Worm (Caenorhabditis elegans) whole organism, L2 larva: ENCODE data around the gene T27E4.5.

Experiments used
- C34F6.9 ChIP-seq: fragments of 150-350 bp; optimal IDR thresholded peaks from 2 replicates; lab custom pipeline; 2014; ENCODE audit warnings: missing biosample characterization, missing genetic modification characterization
- F13H6.1 ChIP-seq: sonication (generic microtip); optimal IDR thresholded peaks from 2 replicates; lab custom pipeline; 2016; ENCODE audit warnings: missing genetic modification characterization, missing compliant biosample characterization
- R02D3.7 ChIP-seq: fragments of 150-350 bp; optimal IDR thresholded peaks from 2 replicates; lab custom pipeline; 2014; ENCODE audit warnings: missing biosample characterization, missing genetic modification characterization
- Y55F3AM.14 ChIP-seq: fragments of 200-800 bp; sonication (Bioruptor generic); optimal IDR thresholded peaks from 2 replicates; lab custom pipeline; 2018; ENCODE audit warnings: mild to moderate bottlenecking, missing genetic modification characterization, missing compliant biosample characterization
- ZK546.5 ChIP-seq: sonication (generic microtip); optimal IDR thresholded peaks from 2 replicates; lab custom pipeline; 2017; ENCODE audit warnings: missing biosample characterization, missing genetic modification characterization
- alr-1 ChIP-seq: fragments of 150-350 bp; optimal IDR thresholded peaks from 2 replicates; lab custom pipeline; 2014; ENCODE audit warnings: missing biosample characterization, missing genetic modification characterization
- aly-2 ChIP-seq: fragments of 150-350 bp; optimal IDR thresholded peaks from 2 replicates; lab custom pipeline; 2014; ENCODE audit warnings: missing biosample characterization, missing genetic modification characterization
- ama-1 ChIP-seq: fragments of 150-350 bp; optimal IDR thresholded peaks from 2 replicates; lab custom pipeline; 2018; ENCODE audit warnings: inconsistent platforms
- blmp-1 ChIP-seq: sonication (generic microtip); optimal IDR thresholded peaks from 2 replicates; lab custom pipeline; 2017; ENCODE audit warnings: missing genetic modification characterization, mild to moderate bottlenecking, missing compliant biosample characterization, antibody characterized with exemption, moderate library complexity; ENCODE audit not compliant: insufficient read depth
- ceh-16 ChIP-seq: fragments of 150-350 bp; optimal IDR thresholded peaks from 2 replicates; lab custom pipeline; 2014; ENCODE audit warnings: missing biosample characterization, missing genetic modification characterization
- ceh-82 ChIP-seq: fragments of 150-350 bp; optimal IDR thresholded peaks from 2 replicates; lab custom pipeline; 2014; ENCODE audit warnings: missing biosample characterization, missing genetic modification characterization
- crh-2 ChIP-seq: sonication (generic microtip); optimal IDR thresholded peaks from 2 replicates; lab custom pipeline; 2017; ENCODE audit warnings: missing biosample characterization, missing genetic modification characterization
- dmd-4 ChIP-seq: sonication (generic microtip); optimal IDR thresholded peaks from 2 replicates; lab custom pipeline; 2017; ENCODE audit warnings: missing biosample characterization, missing genetic modification characterization
- egl-27 ChIP-seq: sonication (generic microtip); optimal IDR thresholded peaks from 3 replicates; lab custom pipeline; 2017; ENCODE audit warnings: missing biosample characterization, missing genetic modification reagents, missing genetic modification characterization
- elt-1 ChIP-seq: fragments of 150-350 bp; optimal IDR thresholded peaks from 2 replicates; lab custom pipeline; 2014; ENCODE audit warnings: missing biosample characterization, missing genetic modification characterization
- elt-3 ChIP-seq: sonication (generic microtip); optimal IDR thresholded peaks from 2 replicates; lab custom pipeline; 2017; ENCODE audit warnings: missing biosample characterization, missing genetic modification characterization
- gmeb-1 ChIP-seq: fragments of 150-350 bp; optimal IDR thresholded peaks from 2 replicates; lab custom pipeline; 2014; ENCODE audit warnings: missing biosample characterization, missing genetic modification characterization
- lin-13 ChIP-seq: fragments of 150-350 bp; optimal IDR thresholded peaks from 2 replicates; lab custom pipeline; 2014; ENCODE audit warnings: missing biosample characterization, missing genetic modification reagents, missing genetic modification characterization
- lin-39 ChIP-seq: fragments of 150-350 bp; optimal IDR thresholded peaks from 2 replicates; lab custom pipeline; 2014; ENCODE audit warnings: missing biosample characterization, missing genetic modification reagents, missing genetic modification characterization
- lsy-2 ChIP-seq, 2 experiments: fragments of 150-350 bp in 1 of 2; sonication (generic microtip) in 1 of 2; optimal IDR thresholded peaks; 2 replicates each; lab custom pipeline; 2014 to 2017; ENCODE audit warnings: missing biosample characterization in 2 of 2, missing genetic modification characterization in 2 of 2
- mab-5 ChIP-seq: fragments of 150-350 bp; optimal IDR thresholded peaks from 2 replicates; lab custom pipeline; 2014; ENCODE audit warnings: missing biosample characterization, missing genetic modification characterization
- mbf-1 ChIP-seq: sonication (generic microtip); optimal IDR thresholded peaks from 2 replicates; lab custom pipeline; 2017; ENCODE audit warnings: missing biosample characterization, missing genetic modification characterization
- nhr-10 ChIP-seq: sonication (generic microtip); optimal IDR thresholded peaks from 2 replicates; lab custom pipeline; 2017; ENCODE audit warnings: missing biosample characterization, missing genetic modification characterization
- nhr-129 ChIP-seq: fragments of 150-350 bp; optimal IDR thresholded peaks from 2 replicates; lab custom pipeline; 2014; ENCODE audit warnings: missing biosample characterization, missing genetic modification characterization
- nhr-21 ChIP-seq: fragments of 150-350 bp; optimal IDR thresholded peaks from 2 replicates; lab custom pipeline; 2014; ENCODE audit warnings: missing biosample characterization, missing genetic modification characterization
- nhr-23 ChIP-seq: fragments of 150-350 bp; optimal IDR thresholded peaks from 2 replicates; lab custom pipeline; 2014; ENCODE audit warnings: missing biosample characterization, missing genetic modification reagents, missing genetic modification characterization
- nhr-237 ChIP-seq: fragments of 150-350 bp; optimal IDR thresholded peaks from 2 replicates; lab custom pipeline; 2014; ENCODE audit warnings: missing biosample characterization, missing genetic modification characterization
- nhr-25 ChIP-seq: fragments of 150-350 bp; sonication (generic microtip); optimal IDR thresholded peaks from 3 replicates; lab custom pipeline; 2014; ENCODE audit warnings: missing biosample characterization, missing genetic modification characterization
- nhr-6 ChIP-seq: fragments of 150-350 bp; optimal IDR thresholded peaks from 2 replicates; lab custom pipeline; 2014; ENCODE audit warnings: missing biosample characterization, missing genetic modification characterization
- nhr-77 ChIP-seq: fragments of 150-350 bp; optimal IDR thresholded peaks from 2 replicates; lab custom pipeline; 2014; ENCODE audit warnings: missing biosample characterization, missing genetic modification characterization
- peb-1 ChIP-seq: fragments of 150-350 bp; optimal IDR thresholded peaks from 2 replicates; lab custom pipeline; 2014; ENCODE audit warnings: missing biosample characterization, missing genetic modification characterization
- sem-4 ChIP-seq: fragments of 150-350 bp; optimal IDR thresholded peaks from 2 replicates; lab custom pipeline; 2014; ENCODE audit warnings: missing biosample characterization, missing genetic modification reagents, missing genetic modification characterization
- skn-1 ChIP-seq: sonication (generic microtip); optimal IDR thresholded peaks from 2 replicates; lab custom pipeline; 2017; ENCODE audit warnings: missing biosample characterization, missing genetic modification characterization
- sma-3 ChIP-seq: sonication (generic microtip); optimal IDR thresholded peaks from 2 replicates; lab custom pipeline; 2016; ENCODE audit warnings: missing genetic modification reagents, missing genetic modification characterization, missing compliant biosample characterization
- snpc-4 ChIP-seq: fragments of 150-350 bp; optimal IDR thresholded peaks from 2 replicates; lab custom pipeline; 2014; ENCODE audit warnings: missing biosample characterization, missing genetic modification characterization
- unc-39 ChIP-seq: fragments of 150-350 bp; optimal IDR thresholded peaks from 2 replicates; lab custom pipeline; 2014; ENCODE audit warnings: missing biosample characterization, missing genetic modification characterization
- unc-55 ChIP-seq: fragments of 150-350 bp; sonication (generic microtip); optimal IDR thresholded peaks from 3 replicates; lab custom pipeline; 2014; ENCODE audit warnings: missing biosample characterization, missing genetic modification reagents, missing genetic modification characterization
- unc-62 ChIP-seq: fragments of 150-350 bp; optimal IDR thresholded peaks from 2 replicates; lab custom pipeline; 2014; ENCODE audit warnings: missing biosample characterization, missing genetic modification reagents, missing genetic modification characterization
- zag-1 ChIP-seq: fragments of 150-350 bp; optimal IDR thresholded peaks from 2 replicates; lab custom pipeline; 2014; ENCODE audit warnings: missing biosample characterization, missing genetic modification characterization
- ztf-11 ChIP-seq: sonication (generic microtip); optimal IDR thresholded peaks from 2 replicates; lab custom pipeline; 2017; ENCODE audit warnings: missing biosample characterization, missing genetic modification characterization

Gene T27E4.5

ce11 chrV:9059468-9059867, 10.1 kb downstream of the T27E4.5 start, which contains the start of the genes C25E10.16 and C25E10.13:
TSS of gene C25E10.16 (minus strand) at chrV:9059568.
TSS of gene C25E10.13 (plus strand) at chrV:9059723.
- TF ChIP-seq mbf-1 (tag; lab: Kevin White, UChicago), result no peak
- no peak for TF ChIP-seq aly-2 (tag; lab: Kevin White, UChicago)
- no peak for TF ChIP-seq nhr-23 (tag; lab: Kevin White, UChicago)
- TF ChIP-seq mab-5 (tag; lab: Kevin White, UChicago), result no peak
- no peak for TF ChIP-seq crh-2
- no peak for TF ChIP-seq unc-62
- TF ChIP-seq gmeb-1, result no peak
- TF ChIP-seq nhr-129 (tag; lab: Kevin White, UChicago), result no peak
- TF ChIP-seq egl-27 (tag; lab: Kevin White, UChicago), result no peak
- TF ChIP-seq zag-1 (tag; lab: Kevin White, UChicago), result no peak
- no peak for TF ChIP-seq nhr-25 (tag; lab: Kevin White, UChicago)
- TF ChIP-seq lin-13, result no peak
- TF ChIP-seq lin-39 (tag; lab: Kevin White, UChicago), result no peak
- no peak for TF ChIP-seq alr-1

ce11 chrV:9058627-9059026, 11.0 kb downstream of the T27E4.5 start, which contains the start of gene C25E10.11:
TSS of gene C25E10.11 (minus strand) at chrV:9058727.
- TF ChIP-seq sma-3 (GFP tag; lab: Kevin White, UChicago) (no peak), egl-27 (tag; lab: Kevin White, UChicago) (no peak), aly-2 (tag; lab: Kevin White, UChicago) (no peak), ama-1 (lab: Kevin White, UChicago) (no peak), R02D3.7 (no peak), dmd-4 (tag; lab: Kevin White, UChicago) (no peak), lin-13 (no peak), Y55F3AM.14 (GFP tag; lab: Kevin White, UChicago) (no peak), crh-2 (no peak), ztf-11 (tag; lab: Kevin White, UChicago) (no peak), mab-5 (tag; lab: Kevin White, UChicago) (no peak), mbf-1 (tag; lab: Kevin White, UChicago) (no peak), peb-1 (tag; lab: Kevin White, UChicago) (no peak), nhr-23 (tag; lab: Kevin White, UChicago) (no peak), nhr-10 (no peak), unc-55 (GFP tag; lab: Kevin White, UChicago) (no peak), ceh-82 (tag; lab: Kevin White, UChicago) (no peak), skn-1 (tag; lab: Kevin White, UChicago) (no peak), snpc-4 (no peak)

DNA sequence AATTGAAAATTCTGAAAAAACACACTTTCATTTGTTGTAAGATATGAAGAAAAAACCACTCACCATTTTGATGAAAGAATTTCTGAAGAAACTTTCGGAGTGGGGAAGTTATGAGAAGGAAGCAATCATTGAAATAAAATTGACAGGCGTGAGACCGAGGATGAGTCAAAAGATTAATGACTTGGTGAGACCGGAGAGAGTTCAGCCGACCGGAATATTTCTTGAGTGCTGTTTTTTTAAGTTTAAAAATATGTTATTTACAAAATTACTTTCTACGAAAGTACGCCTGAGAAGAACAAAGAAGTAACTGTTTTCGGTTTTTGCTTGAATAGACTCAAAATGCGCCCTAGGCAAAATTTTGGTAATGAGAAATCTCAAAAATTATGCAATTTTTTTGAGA, 13.3 kb downstream of the T27E4.5 start, which contains the start of gene C25E10.10:
C25E10.10 (minus strand) TSS at position 101 of the 400 bp plus-strand sequence.
- TF ChIP-seq lsy-2 (tag; optimal IDR thresholded peaks at IDR 0.05; lab: Kevin White, UChicago) (no peak), C34F6.9 (tag; lab: Kevin White, UChicago) (no peak), zag-1 (tag; lab: Kevin White, UChicago) (no peak), alr-1 (no peak), nhr-129 (tag; lab: Kevin White, UChicago) (no peak), F13H6.1 (tag; lab: Kevin White, UChicago) (no peak), unc-55 (GFP tag; lab: Kevin White, UChicago) (no peak), sem-4 (tag; lab: Kevin White, UChicago) (no peak), elt-3 (tag; lab: Kevin White, UChicago) (no peak), ceh-82 (tag; lab: Kevin White, UChicago) (no peak), nhr-77 (tag; lab: Kevin White, UChicago) (no peak), blmp-1 (tag; lab: Kevin White, UChicago) (no peak)
- TF ChIP-seq, all 48 proteins: peak for 0

DNA sequence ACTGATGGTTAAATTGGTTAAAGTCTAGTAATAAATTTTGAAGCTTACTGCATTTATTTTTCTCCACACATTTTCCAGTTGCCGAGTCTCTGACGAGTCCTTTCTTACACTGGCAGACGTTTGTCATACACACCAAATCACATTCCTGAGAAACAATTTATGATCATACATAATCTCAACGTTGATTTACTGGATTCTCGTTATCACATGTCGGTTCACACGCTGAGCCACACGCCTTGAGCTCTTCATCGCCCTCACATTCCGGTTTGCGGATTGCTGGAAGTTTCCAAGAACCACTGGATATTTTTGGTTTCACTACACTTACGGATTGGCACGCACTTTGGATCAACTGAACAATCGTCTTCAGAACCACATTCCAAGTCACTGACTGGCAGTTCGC, 13.9 kb downstream of the T27E4.5 start:
- TF ChIP-seq egl-27 (tag; lab: Kevin White, UChicago), result no peak
- peak; percentile 11 for TF ChIP-seq nhr-21 (tag; lab: Kevin White, UChicago)

- TF ChIP-seq crh-2 (no peak), ztf-11 (tag; lab: Kevin White, UChicago) (no peak), dmd-4 (tag; lab: Kevin White, UChicago) (no peak), skn-1 (tag; lab: Kevin White, UChicago) (no peak), nhr-6 (no peak), nhr-23 (tag; lab: Kevin White, UChicago) (no peak), Y55F3AM.14 (GFP tag; lab: Kevin White, UChicago) (no peak), unc-39 (tag; lab: Kevin White, UChicago) (no peak), lin-13 (no peak), C34F6.9 (tag; lab: Kevin White, UChicago) (no peak), nhr-237 (no peak), R02D3.7 (no peak), ceh-16 (tag; lab: Kevin White, UChicago) (no peak), elt-1 (no peak), mab-5 (tag; lab: Kevin White, UChicago) (no peak), ZK546.5 (no peak), alr-1 (no peak), aly-2 (tag; lab: Kevin White, UChicago) (no peak), F13H6.1 (tag; lab: Kevin White, UChicago) (no peak)
Measured at ce11 chrV:9054771-9055170, 14.8 kb downstream of the T27E4.5 start, which contains the start of gene swm-1. TSS of gene swm-1 (minus strand) at chrV:9054871.
